Fruit fly (Drosophila melanogaster) whole organism, embryonic: Measurements from ENCODE around the gene tau.

Source experiments
- ATbp ChIP-seq: fragments of 200-800 bp; sonication (Bioruptor generic); optimal IDR thresholded peaks from 2 replicates; lab custom pipeline; 2017; ENCODE audit warnings: missing biosample characterization, mild to moderate bottlenecking, missing genetic modification characterization, missing genetic modification reagents
- B-H2 ChIP-seq: fragments of 200-800 bp; sonication (Bioruptor generic); optimal IDR thresholded peaks from 2 replicates; lab custom pipeline; 2018; ENCODE audit warnings: missing biosample characterization, mild to moderate bottlenecking, missing genetic modification characterization
- CG10267 ChIP-seq: fragments of 200-800 bp; sonication (Bioruptor generic); optimal IDR thresholded peaks from 2 replicates; lab custom pipeline; 2018; ENCODE audit warnings: missing biosample characterization, mild to moderate bottlenecking, missing genetic modification characterization, moderate library complexity
- CG10565 ChIP-seq: fragments of 200-800 bp; sonication (Bioruptor generic); optimal IDR thresholded peaks from 3 replicates; lab custom pipeline; 2016; ENCODE audit warnings: missing biosample characterization, mild to moderate bottlenecking, missing genetic modification characterization
- CG10979 ChIP-seq: fragments of 200-800 bp; sonication (Bioruptor generic); optimal IDR thresholded peaks from 2 replicates; lab custom pipeline; 2018; ENCODE audit warnings: missing biosample characterization, mild to moderate bottlenecking, missing genetic modification characterization, moderate library complexity
- CG11696 ChIP-seq: fragments of 200-800 bp; sonication (Bioruptor generic); IDR thresholded peaks from 2 replicates; pipeline ENCODE4 v1.3.6; 2022; ENCODE audit warnings: missing biosample characterization, missing genetic modification characterization
- CG12942 ChIP-seq: fragments of 200-800 bp; sonication (Bioruptor generic); optimal IDR thresholded peaks from 3 replicates; lab custom pipeline; 2016; ENCODE audit warnings: missing biosample characterization, missing genetic modification characterization
- CG13287 ChIP-seq: fragments of 200-800 bp; sonication (Bioruptor generic); IDR thresholded peaks from 2 replicates; pipeline ENCODE4 v1.3.6; 2022; ENCODE audit warnings: missing biosample characterization, missing genetic modification characterization; ENCODE audit not compliant: partially characterized antibody
- CG14710 ChIP-seq: fragments of 200-800 bp; sonication (Bioruptor generic); optimal IDR thresholded peaks from 3 replicates; lab custom pipeline; 2019; ENCODE audit warnings: missing biosample characterization, mild to moderate bottlenecking, missing genetic modification characterization, moderate library complexity
- CG2678 ChIP-seq: fragments of 200-800 bp; sonication (Bioruptor generic); optimal IDR thresholded peaks from 3 replicates; lab custom pipeline; 2019; ENCODE audit warnings: missing biosample characterization, mild to moderate bottlenecking, missing genetic modification characterization, moderate library complexity
- CG34376 ChIP-seq: fragments of 200-800 bp; sonication (Bioruptor generic); optimal IDR thresholded peaks from 2 replicates; lab custom pipeline; 2018; ENCODE audit warnings: missing biosample characterization, mild to moderate bottlenecking, missing genetic modification characterization
- CG6254 ChIP-seq: fragments of 200-800 bp; sonication (Bioruptor generic); optimal IDR thresholded peaks from 3 replicates; lab custom pipeline; 2017; ENCODE audit warnings: mild to moderate bottlenecking, missing biosample characterization, missing genetic modification reagents, missing genetic modification characterization
- CG6813 ChIP-seq: fragments of 200-800 bp; sonication (Bioruptor generic); optimal IDR thresholded peaks from 2 replicates; lab custom pipeline; 2017; ENCODE audit warnings: missing biosample characterization, missing genetic modification characterization, mild to moderate bottlenecking, moderate library complexity, missing genetic modification reagents
- CG7556 ChIP-seq: fragments of 200-800 bp; sonication (Bioruptor generic); optimal IDR thresholded peaks from 2 replicates; lab custom pipeline; 2017; ENCODE audit warnings: missing biosample characterization, mild to moderate bottlenecking, missing genetic modification characterization
- CG8388 ChIP-seq: fragments of 200-800 bp; sonication (Bioruptor generic); optimal IDR thresholded peaks from 2 replicates; lab custom pipeline; 2019; ENCODE audit warnings: missing biosample characterization, mild to moderate bottlenecking, missing genetic modification characterization, moderate library complexity
- CG8478 ChIP-seq: fragments of >200 bp; optimal IDR thresholded peaks from 2 replicates; lab custom pipeline; 2018
- CG9932 ChIP-seq: fragments of 200-800 bp; sonication (Bioruptor generic); IDR thresholded peaks from 2 replicates; pipeline ENCODE4 v1.3.6; 2022; ENCODE audit warnings: missing biosample characterization, missing genetic modification characterization
- Dip3 ChIP-seq: fragments of 200-800 bp; sonication (Bioruptor generic); optimal IDR thresholded peaks from 3 replicates; lab custom pipeline; 2016; ENCODE audit warnings: missing biosample characterization, missing genetic modification characterization
- Gug ChIP-seq: fragments of 200-800 bp; sonication (Bioruptor generic); IDR thresholded peaks from 4 replicates; pipeline ENCODE4 v1.3.6; 2022; ENCODE audit warnings: missing biosample characterization, missing genetic modification characterization
- HHEX ChIP-seq: fragments of 200-800 bp; sonication (Bioruptor generic); optimal IDR thresholded peaks from 3 replicates; lab custom pipeline; 2017; ENCODE audit warnings: missing biosample characterization, mild to moderate bottlenecking, missing genetic modification characterization, missing genetic modification reagents
- Hand ChIP-seq: fragments of 200-800 bp; sonication (Bioruptor generic); optimal IDR thresholded peaks from 2 replicates; lab custom pipeline; 2017; ENCODE audit warnings: mild to moderate bottlenecking, missing biosample characterization, missing genetic modification reagents, missing genetic modification characterization
- HmgZ ChIP-seq: fragments of 200-800 bp; sonication (Bioruptor generic); optimal IDR thresholded peaks from 2 replicates; lab custom pipeline; 2018; ENCODE audit warnings: missing biosample characterization, mild to moderate bottlenecking, missing genetic modification characterization
- Lhr ChIP-seq: fragments of 200-800 bp; sonication (Bioruptor generic); optimal IDR thresholded peaks from 3 replicates; lab custom pipeline; 2017; ENCODE audit warnings: mild to moderate bottlenecking, missing biosample characterization, missing genetic modification reagents, missing genetic modification characterization
- Lpt ChIP-seq: fragments of >200 bp; optimal IDR thresholded peaks from 2 replicates; lab custom pipeline; 2018; ENCODE audit warnings: missing biosample characterization, missing genetic modification characterization
- PHDP ChIP-seq: fragments of 200-800 bp; sonication (Bioruptor generic); optimal IDR thresholded peaks from 3 replicates; lab custom pipeline; 2018; ENCODE audit warnings: missing biosample characterization, mild to moderate bottlenecking, missing genetic modification characterization, moderate library complexity
- bab2 ChIP-seq: fragments of 200-800 bp; sonication (Bioruptor generic); optimal IDR thresholded peaks from 2 replicates; lab custom pipeline; 2016; ENCODE audit warnings: missing biosample characterization, missing genetic modification characterization
- bsh ChIP-seq, 2 experiments: fragments of 200-800 bp; sonication (Bioruptor generic); optimal IDR thresholded peaks; 2 replicates each; lab custom pipeline; 2017 to 2018; ENCODE audit warnings: mild to moderate bottlenecking in 2 of 2, missing biosample characterization in 2 of 2, missing genetic modification characterization in 2 of 2, moderate library complexity in 1 of 2
- chif ChIP-seq, 2 experiments: fragments of 200-800 bp; sonication (Bioruptor generic); optimal IDR thresholded peaks; 3 replicates each; lab custom pipeline; 2016; ENCODE audit warnings: missing biosample characterization in 2 of 2, missing genetic modification characterization in 2 of 2
- corto ChIP-seq: fragments of 200-800 bp; sonication (Bioruptor generic); optimal IDR thresholded peaks from 2 replicates; lab custom pipeline; 2016; ENCODE audit warnings: missing biosample characterization, mild to moderate bottlenecking, missing genetic modification characterization, moderate library complexity
- dmrt11E ChIP-seq: fragments of 200-800 bp; sonication (Bioruptor generic); optimal IDR thresholded peaks from 3 replicates; lab custom pipeline; 2018; ENCODE audit warnings: missing biosample characterization, mild to moderate bottlenecking, missing genetic modification characterization, moderate library complexity
- dpn ChIP-seq, 2 experiments: fragments of 200-800 bp; sonication (Bioruptor generic); optimal IDR thresholded peaks; 3 replicates each; lab custom pipeline; 2016; ENCODE audit warnings: missing biosample characterization in 2 of 2, missing genetic modification characterization in 2 of 2
- eve ChIP-seq, 2 experiments: fragments of >200 bp; optimal IDR thresholded peaks; 2 replicates each; lab custom pipeline; 2017; ENCODE audit warnings: missing biosample characterization in 2 of 2, missing genetic modification characterization in 2 of 2
- exex ChIP-seq: fragments of 200-800 bp; sonication (Bioruptor generic); optimal IDR thresholded peaks from 4 replicates; lab custom pipeline; 2018; ENCODE audit warnings: missing biosample characterization, mild to moderate bottlenecking, missing genetic modification characterization, moderate library complexity
- fd96Cb ChIP-seq: fragments of 200-800 bp; sonication (Bioruptor generic); optimal IDR thresholded peaks from 2 replicates; lab custom pipeline; 2018; ENCODE audit warnings: missing biosample characterization, mild to moderate bottlenecking, missing genetic modification characterization, moderate library complexity
- gce ChIP-seq: fragments of 200-800 bp; sonication (Bioruptor generic); IDR thresholded peaks from 3 replicates; pipeline ENCODE4 v1.3.6; 2022; ENCODE audit warnings: missing biosample characterization, missing genetic modification characterization
- lilli ChIP-seq: fragments of 200-800 bp; sonication (Bioruptor generic); optimal IDR thresholded peaks from 3 replicates; lab custom pipeline; 2016; ENCODE audit warnings: missing biosample characterization, missing genetic modification characterization
- lmd ChIP-seq: fragments of 200-800 bp; sonication (Bioruptor generic); IDR thresholded peaks from 2 replicates; pipeline ENCODE4 v1.3.6; 2022; ENCODE audit warnings: missing biosample characterization, missing genetic modification characterization
- nerfin-2 ChIP-seq: fragments of 200-800 bp; sonication (Bioruptor generic); IDR thresholded peaks from 2 replicates; pipeline ENCODE4 v1.3.6; 2022; ENCODE audit warnings: missing biosample characterization, missing genetic modification characterization; ENCODE audit not compliant: partially characterized antibody
- nmo ChIP-seq: fragments of 200-800 bp; sonication (Bioruptor generic); optimal IDR thresholded peaks from 2 replicates; lab custom pipeline; 2018; ENCODE audit warnings: missing biosample characterization, mild to moderate bottlenecking, missing genetic modification characterization, moderate library complexity
- org-1 ChIP-seq: fragments of 200-800 bp; sonication (Bioruptor generic); optimal IDR thresholded peaks from 2 replicates; lab custom pipeline; 2017; ENCODE audit warnings: missing biosample characterization, missing genetic modification characterization
- pho ChIP-seq: fragments of 200-800 bp; sonication (Bioruptor generic); optimal IDR thresholded peaks from 2 replicates; lab custom pipeline; 2016; ENCODE audit warnings: missing biosample characterization, missing genetic modification characterization
- row ChIP-seq: fragments of 200-800 bp; sonication (Bioruptor generic); IDR thresholded peaks from 3 replicates; pipeline ENCODE4 v1.3.6; 2022; ENCODE audit warnings: missing biosample characterization, missing genetic modification characterization
- slp2 ChIP-seq: fragments of 200-800 bp; sonication (Bioruptor generic); optimal IDR thresholded peaks from 2 replicates; lab custom pipeline; 2016; ENCODE audit warnings: missing biosample characterization, missing genetic modification characterization
- sna ChIP-seq: fragments of 200-800 bp; sonication (Bioruptor generic); IDR thresholded peaks from 2 replicates; pipeline ENCODE4 v1.3.6; 2022; ENCODE audit warnings: missing biosample characterization, missing genetic modification characterization; ENCODE audit not compliant: partially characterized antibody
- so ChIP-seq: fragments of 200-800 bp; sonication (Bioruptor generic); IDR thresholded peaks from 3 replicates; pipeline ENCODE4 v1.3.6; 2022; ENCODE audit warnings: missing biosample characterization, missing genetic modification characterization
- tio ChIP-seq: fragments of 200-800 bp; sonication (Bioruptor generic); optimal IDR thresholded peaks from 2 replicates; lab custom pipeline; 2017; ENCODE audit warnings: missing biosample characterization, missing genetic modification characterization, inconsistent platforms
- trem ChIP-seq: fragments of 200-800 bp; optimal IDR thresholded peaks from 3 replicates; lab custom pipeline; 2019; ENCODE audit warnings: missing biosample characterization, mild to moderate bottlenecking, missing genetic modification characterization, moderate library complexity
- zen2 ChIP-seq: fragments of 200-800 bp; sonication (Bioruptor generic); IDR thresholded peaks from 3 replicates; pipeline ENCODE4 v1.3.6; 2022; ENCODE audit warnings: missing biosample characterization, missing genetic modification characterization; ENCODE audit not compliant: partially characterized antibody

tau gene

dm6 chr3R:27604636-27605443 is 52.0 kb downstream of the tau start (continued):
- TF ChIP-seq corto (GFP tag; lab: Kevin White, UChicago) = no peak
- no peak for TF ChIP-seq HHEX (GFP tag; lab: Kevin White, UChicago)
- no peak for TF ChIP-seq sna (GFP tag; lab: Robert Waterston, UW)
- TF ChIP-seq exex (tag; lab: Kevin White, UChicago) = peak; percentile 21
- TF ChIP-seq slp2 (GFP tag; lab: Kevin White, UChicago) = peak; percentile 5
- peak; percentile 10 for TF ChIP-seq CG8388 (GFP tag; lab: Kevin White, UChicago)
- TF ChIP-seq eve (GFP tag; optimal IDR thresholded peaks at IDR 0.05; lab: Kevin White, UChicago) = no peak
- peak; percentile 6 for TF ChIP-seq bab2
- TF ChIP-seq Dip3 (GFP tag; lab: Kevin White, UChicago) = peak; percentile 21
- TF ChIP-seq CG10565 (GFP tag; lab: Kevin White, UChicago) = no peak
- TF ChIP-seq ATbp (GFP tag; lab: Kevin White, UChicago) = peak; percentile 38
- TF ChIP-seq pho (GFP tag; lab: Kevin White, UChicago) = peak; percentile 12
- TF ChIP-seq nerfin-2 = no peak
- TF ChIP-seq CG6813 = peak; percentile 10
- TF ChIP-seq chif (GFP tag; optimal IDR thresholded peaks at IDR 0.05; lab: Kevin White, UChicago) = peak in 1 of 2 experiments; percentile 25
- no peak for TF ChIP-seq tio (GFP tag; lab: Kevin White, UChicago)
- peak; percentile 53 for TF ChIP-seq CG7556 (GFP tag; lab: Kevin White, UChicago)
- TF ChIP-seq dmrt11E (tag; lab: Kevin White, UChicago) = peak; percentile 2
- no peak for TF ChIP-seq CG13287 (GFP tag; lab: Robert Waterston, UW)
- peak; percentile 38 for TF ChIP-seq PHDP (tag; lab: Kevin White, UChicago)
- TF ChIP-seq Lpt (GFP tag; lab: Kevin White, UChicago) = no peak
- no peak for TF ChIP-seq Gug (GFP tag; lab: Robert Waterston, UW)
- TF ChIP-seq row (GFP tag; lab: Robert Waterston, UW) = peak; percentile 37; the same call in 2 of the 3 replicates
- TF ChIP-seq zen2 (GFP tag; lab: Robert Waterston, UW) = no peak
- peak; percentile 60 for TF ChIP-seq nmo (GFP tag; lab: Kevin White, UChicago)
- TF ChIP-seq gce (GFP tag; lab: Robert Waterston, UW) = no peak
- TF ChIP-seq trem = no peak
- TF ChIP-seq dpn (GFP tag; optimal IDR thresholded peaks at IDR 0.05; lab: Kevin White, UChicago) = peak in 1 of 2 experiments; percentile 25
- TF ChIP-seq CG2678 (tag; lab: Kevin White, UChicago) = peak; percentile 64
- no peak for TF ChIP-seq B-H2 (GFP tag; lab: Kevin White, UChicago)
- peak; percentile 12 to 54 for TF ChIP-seq bsh (GFP tag; optimal IDR thresholded peaks at IDR 0.05; lab: Kevin White, UChicago)
- no peak for TF ChIP-seq CG9932 (GFP tag; lab: Robert Waterston, UW)
- TF ChIP-seq lmd = peak; percentile 28; the same call in 1 of the 2 replicates
- peak; percentile 43 for TF ChIP-seq lilli
- TF ChIP-seq HmgZ = no peak
- TF ChIP-seq CG10267 = peak; percentile 37
- TF ChIP-seq fd96Cb (tag; lab: Kevin White, UChicago) = peak; percentile 42
- TF ChIP-seq CG11696 (GFP tag; lab: Robert Waterston, UW) = peak; percentile 84
- peak; percentile 38 for TF ChIP-seq CG6254 (GFP tag; lab: Kevin White, UChicago)
- no peak for TF ChIP-seq CG34376 (GFP tag; lab: Kevin White, UChicago)
- peak; percentile 4 for TF ChIP-seq org-1 (GFP tag; lab: Kevin White, UChicago)
- TF ChIP-seq CG14710 (tag; lab: Kevin White, UChicago) = peak; percentile 8
- TF ChIP-seq so = peak; percentile 45; the same call in 1 of the 3 replicates
- TF ChIP-seq CG12942 (GFP tag; lab: Kevin White, UChicago) = no peak
- TF ChIP-seq Hand (GFP tag; lab: Kevin White, UChicago) = no peak
- peak; percentile 62 for TF ChIP-seq CG10979 (tag; lab: Kevin White, UChicago)
- TF ChIP-seq Lhr (GFP tag; lab: Kevin White, UChicago) = no peak
- no peak for TF ChIP-seq CG8478 (lab: Kevin White, UChicago)
